Worm (Caenorhabditis elegans) whole organism, L1 larva: Measurements from ENCODE around the gene msp-113.

Experiments
- ama-1 ChIP-seq: fragments of 150-350 bp; optimal IDR thresholded peaks from 2 replicates; lab custom pipeline; 2014
- grh-1 ChIP-seq: fragments of 200-800 bp; sonication (Bioruptor generic); IDR thresholded peaks from 2 replicates; pipeline ENCODE4 v1.3.6; 2022; ENCODE audit warnings: missing genetic modification reagents, missing genetic modification characterization, missing compliant biosample characterization
- hlh-17 ChIP-seq: fragments of 200-800 bp; sonication (Bioruptor generic); optimal IDR thresholded peaks from 2 replicates; lab custom pipeline; 2018; ENCODE audit warnings: missing genetic modification characterization, mild to moderate bottlenecking, missing compliant biosample characterization, moderate library complexity, borderline replicate concordance
- lin-13 ChIP-seq: fragments of 150-350 bp; optimal IDR thresholded peaks from 2 replicates; lab custom pipeline; 2014; ENCODE audit warnings: missing biosample characterization, missing genetic modification reagents, missing genetic modification characterization
- nhr-237 ChIP-seq: fragments of 150-350 bp; optimal IDR thresholded peaks from 2 replicates; lab custom pipeline; 2014; ENCODE audit warnings: missing biosample characterization, missing genetic modification characterization
- nhr-85 ChIP-seq: sonication (generic microtip); peaks from one replicate; lab custom pipeline; 2016; ENCODE audit warnings: missing genetic modification characterization, inconsistent platforms, missing compliant biosample characterization
- nhr-90 ChIP-seq: sonication (generic microtip); optimal IDR thresholded peaks from 2 replicates; lab custom pipeline; 2016; ENCODE audit warnings: mild to moderate bottlenecking, missing genetic modification characterization, missing compliant biosample characterization; ENCODE audit not compliant: poor library complexity
- pqm-1 ChIP-seq: sonication (generic microtip); optimal IDR thresholded peaks from 3 replicates; lab custom pipeline; 2017; ENCODE audit warnings: missing biosample characterization, missing genetic modification characterization
- ztf-4 ChIP-seq: fragments of 150-350 bp; optimal IDR thresholded peaks from 2 replicates; lab custom pipeline; 2014; ENCODE audit warnings: missing biosample characterization, missing genetic modification characterization

DNA sequence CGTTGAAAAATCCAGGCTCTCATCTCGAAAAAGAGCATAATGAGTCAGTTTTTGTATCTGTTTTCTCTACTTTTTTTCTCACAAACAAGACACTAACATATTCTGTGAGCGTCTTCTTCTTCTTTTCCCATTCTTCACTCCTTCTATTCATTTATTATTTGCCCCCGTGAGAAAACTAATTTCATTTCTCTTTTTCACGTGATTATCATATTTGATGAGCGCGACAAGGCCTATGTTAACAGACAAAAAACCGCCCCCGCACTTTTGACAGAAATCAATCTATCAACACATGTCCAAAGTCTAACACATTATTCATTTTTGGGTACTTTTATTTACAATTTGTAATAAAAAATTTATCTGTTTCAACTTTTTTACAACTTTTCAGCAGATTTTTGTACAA, 39.9 kb downstream of the msp-113 start:
- TF ChIP-seq ama-1 (lab: Kevin White, UChicago) (no peak), pqm-1 (tag; lab: Kevin White, UChicago) (no peak), nhr-237 (tag; lab: Kevin White, UChicago) (no peak), ztf-4 (tag; lab: Kevin White, UChicago) (no peak), nhr-90 (tag; lab: Kevin White, UChicago) (no peak), grh-1 (GFP tag; lab: Robert Waterston, UW) (no peak), nhr-85 (peak; percentile 81), lin-13 (no peak), hlh-17 (GFP tag; lab: Kevin White, UChicago) (no peak)
